Worm (Caenorhabditis elegans) whole organism, L1 larva: Measurements from ENCODE around the gene srx-51.

ENCODE experiments used
- C04F5.9 ChIP-seq: sonication (generic microtip); optimal IDR thresholded peaks from 2 replicates; lab custom pipeline; 2016; ENCODE audit warnings: missing genetic modification characterization, missing compliant biosample characterization
- aha-1 ChIP-seq: fragments of 150-350 bp; optimal IDR thresholded peaks from 2 replicates; lab custom pipeline; 2014; ENCODE audit warnings: missing biosample characterization, missing genetic modification characterization
- ama-1 ChIP-seq: fragments of 150-350 bp; optimal IDR thresholded peaks from 2 replicates; lab custom pipeline; 2014
- ceh-8 ChIP-seq: fragments of 200-800 bp; sonication (Bioruptor generic); optimal IDR thresholded peaks from 2 replicates; lab custom pipeline; 2018; ENCODE audit warnings: mild to moderate bottlenecking, missing genetic modification characterization, moderate library complexity, missing compliant biosample characterization
- ceh-82 ChIP-seq, 3 experiments: fragments of 150-350 bp in 1 of 3; sonication (generic microtip) in 2 of 3; optimal IDR thresholded peaks; 2 replicates each; lab custom pipeline; 2014 to 2017; ENCODE audit warnings: missing biosample characterization in 3 of 3, missing genetic modification characterization in 3 of 3
- dsc-1 ChIP-seq: sonication (generic microtip); optimal IDR thresholded peaks from 2 replicates; lab custom pipeline; 2016; ENCODE audit warnings: mild to moderate bottlenecking, missing genetic modification characterization, missing compliant biosample characterization
- efl-1 ChIP-seq, 4 experiments: fragments of 150-350 bp; optimal IDR thresholded peaks in 3 of 4; peaks in 1 of 4; 1 replicate in 1 of 4; 2 replicates in 3 of 4; lab custom pipeline; 2014; ENCODE audit warnings: missing biosample characterization in 2 of 4, missing genetic modification characterization in 2 of 4, missing genetic modification reagents in 2 of 4
- egl-13 ChIP-seq: sonication (generic microtip); optimal IDR thresholded peaks from 2 replicates; lab custom pipeline; 2016; ENCODE audit warnings: missing genotype, missing genetic modification reagents, missing genetic modification characterization, missing compliant biosample characterization
- elt-2 ChIP-seq: sonication (generic microtip); optimal IDR thresholded peaks from 2 replicates; lab custom pipeline; 2016; ENCODE audit warnings: missing genetic modification characterization, mild to moderate bottlenecking, inconsistent platforms, missing compliant biosample characterization, missing genetic modification reagents
- elt-3 ChIP-seq, 6 experiments: fragments of 150-350 bp in 1 of 6; sonication (generic microtip); optimal IDR thresholded peaks; 2 replicates each; lab custom pipeline; 2017 to 2018; ENCODE audit warnings: missing biosample characterization in 6 of 6, missing genetic modification characterization in 6 of 6, inconsistent platforms in 1 of 6
- fkh-8 ChIP-seq: sonication (generic microtip); optimal IDR thresholded peaks from 2 replicates; lab custom pipeline; 2016; ENCODE audit warnings: mild to moderate bottlenecking, missing genetic modification characterization, missing compliant biosample characterization
- hlh-4 ChIP-seq: sonication (generic microtip); optimal IDR thresholded peaks from 2 replicates; lab custom pipeline; 2016; ENCODE audit warnings: mild to moderate bottlenecking, missing genetic modification characterization, missing compliant biosample characterization
- isw-1 ChIP-seq: fragments of 200-800 bp; sonication (Bioruptor generic); IDR thresholded peaks from 2 replicates; pipeline ENCODE4 v1.3.6; 2022; ENCODE audit warnings: missing genetic modification characterization, missing compliant biosample characterization
- jun-1 ChIP-seq: fragments of 150-350 bp; optimal IDR thresholded peaks from 2 replicates; lab custom pipeline; 2014; ENCODE audit warnings: missing biosample characterization, missing genetic modification reagents, missing genetic modification characterization
- lin-13 ChIP-seq: fragments of 150-350 bp; optimal IDR thresholded peaks from 2 replicates; lab custom pipeline; 2014; ENCODE audit warnings: missing biosample characterization, missing genetic modification reagents, missing genetic modification characterization
- lin-14 ChIP-seq: fragments of 200-800 bp; sonication (Bioruptor generic); optimal IDR thresholded peaks from 2 replicates; lab custom pipeline; 2018; ENCODE audit warnings: mild to moderate bottlenecking, missing genetic modification characterization, moderate library complexity, missing compliant biosample characterization
- lin-15B ChIP-seq: fragments of 150-350 bp; sonication (generic microtip); optimal IDR thresholded peaks from 3 replicates; lab custom pipeline; 2014; ENCODE audit warnings: missing biosample characterization, missing genetic modification characterization
- lir-3 ChIP-seq: sonication (generic microtip); optimal IDR thresholded peaks from 2 replicates; lab custom pipeline; 2016; ENCODE audit warnings: mild to moderate bottlenecking, missing genetic modification characterization, moderate library complexity, missing compliant biosample characterization; ENCODE audit not compliant: poor library complexity
- nhr-12 ChIP-seq: sonication (generic microtip); optimal IDR thresholded peaks from 2 replicates; lab custom pipeline; 2017; ENCODE audit warnings: missing biosample characterization, missing genetic modification characterization
- nhr-20 ChIP-seq: sonication (generic microtip); optimal IDR thresholded peaks from 2 replicates; lab custom pipeline; 2016; ENCODE audit warnings: mild to moderate bottlenecking, missing genetic modification characterization, missing compliant biosample characterization
- nhr-28 ChIP-seq: fragments of 150-350 bp; optimal IDR thresholded peaks from 2 replicates; lab custom pipeline; 2014; ENCODE audit warnings: missing biosample characterization, missing genetic modification characterization
- nhr-71 ChIP-seq: sonication (generic microtip); optimal IDR thresholded peaks from 2 replicates; lab custom pipeline; 2016; ENCODE audit warnings: mild to moderate bottlenecking, missing genetic modification characterization, moderate library complexity, missing compliant biosample characterization
- pag-3 ChIP-seq: sonication (generic microtip); optimal IDR thresholded peaks from 2 replicates; lab custom pipeline; 2017; ENCODE audit warnings: missing genetic modification characterization, mild to moderate bottlenecking, missing compliant biosample characterization, antibody characterized with exemption, borderline replicate concordance; ENCODE audit not compliant: insufficient read depth
- pqm-1 ChIP-seq: sonication (generic microtip); optimal IDR thresholded peaks from 3 replicates; lab custom pipeline; 2017; ENCODE audit warnings: missing biosample characterization, missing genetic modification characterization
- sup-37 ChIP-seq: fragments of 200-800 bp; sonication (Bioruptor generic); optimal IDR thresholded peaks from 2 replicates; lab custom pipeline; 2018; ENCODE audit warnings: mild to moderate bottlenecking, missing genetic modification characterization, missing compliant biosample characterization
- tlp-1 ChIP-seq: fragments of 150-350 bp; optimal IDR thresholded peaks from 2 replicates; lab custom pipeline; 2014; ENCODE audit warnings: missing biosample characterization, missing genetic modification characterization
- unc-130 ChIP-seq: fragments of 150-350 bp; optimal IDR thresholded peaks from 2 replicates; lab custom pipeline; 2017; ENCODE audit warnings: missing biosample characterization, missing genetic modification characterization, inconsistent platforms
- unc-98 ChIP-seq: fragments of 200-800 bp; sonication (Bioruptor generic); IDR thresholded peaks from 2 replicates; pipeline ENCODE4 v1.3.6; 2022; ENCODE audit warnings: missing genetic modification characterization, missing compliant biosample characterization
- ztf-4 ChIP-seq: fragments of 150-350 bp; optimal IDR thresholded peaks from 2 replicates; lab custom pipeline; 2014; ENCODE audit warnings: missing biosample characterization, missing genetic modification characterization

srx-51 gene

DNA sequence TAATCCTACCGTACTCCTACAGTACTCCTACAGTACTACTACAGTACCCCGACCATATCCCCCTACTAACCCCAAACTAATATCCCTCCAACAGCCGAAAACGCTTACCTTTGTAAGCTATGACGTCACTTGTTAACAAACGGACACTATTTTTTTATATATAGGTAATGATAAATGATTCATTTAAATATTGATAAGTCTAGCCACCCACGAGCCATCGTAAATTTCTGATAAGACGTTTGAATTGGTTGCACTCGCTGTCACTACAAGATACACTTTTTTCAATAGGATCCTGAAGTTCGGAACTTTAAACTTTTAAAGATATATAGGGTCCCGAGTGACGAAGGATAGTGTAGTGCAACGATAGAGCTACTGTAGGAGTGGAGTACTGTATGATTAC is 41.0 kb downstream of the srx-51 start, which contains the start of gene nhr-247:
Gene nhr-247, plus strand, starts transcription at position 330 of the 400 bp plus-strand sequence.
- peak; percentile 73 for TF ChIP-seq elt-2

DNA sequence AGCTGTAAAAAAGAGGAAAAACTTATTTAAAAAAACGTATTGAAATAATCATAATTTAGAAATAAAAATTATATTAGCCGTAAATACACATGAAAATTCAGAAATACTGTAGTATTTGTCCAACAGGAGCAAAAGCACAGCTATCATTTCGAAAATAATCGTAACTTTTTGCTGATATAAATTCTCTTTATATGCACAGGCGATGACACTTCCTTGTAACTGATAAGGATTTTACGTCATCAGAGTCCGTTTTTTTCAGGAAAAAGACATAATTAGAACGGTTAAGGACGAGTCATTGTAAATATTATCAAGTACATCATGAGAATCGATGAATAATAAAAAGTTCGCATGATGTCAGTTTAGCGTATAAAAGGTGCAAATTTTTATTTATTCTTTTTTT is 41.7 kb downstream of the srx-51 start:
- TF ChIP-seq elt-2 (peak; percentile 84), pqm-1 (tag; lab: Kevin White, UChicago) (peak; percentile 33), unc-130 (tag; lab: Kevin White, UChicago) (no peak), tlp-1 (tag; lab: Kevin White, UChicago) (no peak), jun-1 (tag; lab: Kevin White, UChicago) (peak; percentile 13), lin-14 (GFP tag; lab: Kevin White, UChicago) (no peak)

DNA sequence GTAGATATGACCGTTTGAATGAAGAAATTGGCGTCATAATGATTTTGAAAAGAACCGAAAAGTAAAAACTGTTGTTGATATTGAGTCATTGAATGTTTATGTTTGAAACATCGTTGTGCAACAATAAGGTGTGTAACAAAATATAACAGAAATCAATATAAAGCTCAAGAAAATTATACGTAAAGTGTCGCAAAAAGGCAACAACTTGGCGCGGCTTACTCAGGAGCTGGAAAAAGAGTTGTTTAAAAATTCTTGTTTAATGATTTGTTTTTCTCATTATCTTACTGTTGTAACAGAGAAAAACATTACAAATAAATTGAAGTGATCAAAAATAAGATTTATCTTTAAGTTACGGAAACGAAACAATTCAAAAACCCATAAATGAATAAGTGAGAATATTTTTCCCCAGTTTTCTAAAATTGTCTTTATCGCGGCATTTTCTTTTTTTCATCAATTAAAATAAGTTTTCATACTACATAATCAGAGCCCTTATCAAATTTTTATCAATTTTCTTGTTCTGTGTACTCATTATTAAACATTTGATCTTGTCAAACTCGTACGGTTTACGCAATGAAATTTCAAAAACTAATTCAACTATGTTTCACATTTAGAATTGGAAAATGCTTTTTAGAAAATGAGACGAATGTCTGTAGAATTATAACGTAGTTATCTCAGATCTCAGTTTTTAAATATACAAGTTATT is 46.2 kb downstream of the srx-51 start, which contains the start of gene ZK1037.6:
Gene ZK1037.6, minus strand, starts transcription at position 51 of the 703 bp plus-strand sequence.
- TF ChIP-seq elt-3 (tag; optimal IDR thresholded peaks at IDR 0.05; lab: Kevin White, UChicago) (no peak), isw-1 (GFP tag; lab: Robert Waterston, UW) (no peak), jun-1 (tag; lab: Kevin White, UChicago) (peak; percentile 27), elt-2 (peak; percentile 90), lin-13 (GFP tag; lab: Kevin White, UChicago) (no peak), ceh-82 (tag; optimal IDR thresholded peaks at IDR 0.05; lab: Kevin White, UChicago) (no peak), nhr-20 (tag; lab: Kevin White, UChicago) (no peak), hlh-4 (tag; lab: Kevin White, UChicago) (no peak)

DNA sequence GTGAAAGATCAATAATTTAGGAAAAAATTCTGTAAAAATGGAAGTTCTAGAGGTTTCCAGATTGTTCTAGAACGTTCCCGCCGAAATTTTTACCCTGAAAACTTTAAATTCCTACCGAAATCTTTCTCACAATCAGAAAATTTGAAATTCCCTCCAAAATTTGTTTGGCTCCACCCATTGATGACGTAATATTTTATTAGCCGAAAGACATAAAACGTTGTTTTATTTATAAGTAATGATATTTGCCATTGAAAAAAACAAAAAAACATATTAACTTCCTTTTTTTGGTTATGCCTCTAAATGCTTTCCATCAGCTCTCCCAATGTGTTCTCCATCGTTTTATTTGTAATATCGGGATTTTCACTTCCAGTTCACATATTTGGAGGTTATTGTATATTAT is 48.6 kb downstream of the srx-51 start, which contains the start of gene srh-295:
Gene srh-295, plus strand, starts transcription at position 301 of the 400 bp plus-strand sequence.
- TF ChIP-seq dsc-1 (tag; lab: Kevin White, UChicago) = no peak
- no peak for TF ChIP-seq unc-130 (tag; lab: Kevin White, UChicago)
- no peak for TF ChIP-seq lin-13 (GFP tag; lab: Kevin White, UChicago)
- no peak for TF ChIP-seq nhr-28
- TF ChIP-seq aha-1 = no peak
- TF ChIP-seq C04F5.9 (tag; lab: Kevin White, UChicago) = no peak
- no peak for TF ChIP-seq lin-15B (tag; lab: Kevin White, UChicago)
- TF ChIP-seq ceh-8 (GFP tag; lab: Kevin White, UChicago) = no peak
- no peak for TF ChIP-seq fkh-8 (tag; lab: Kevin White, UChicago)
- no peak for TF ChIP-seq nhr-12 (tag; lab: Kevin White, UChicago)
- TF ChIP-seq unc-98 (GFP tag; lab: Robert Waterston, UW) = no peak
- no peak for TF ChIP-seq ama-1 (lab: Kevin White, UChicago)
- no peak for TF ChIP-seq pag-3 (tag; lab: Kevin White, UChicago)
- no peak for TF ChIP-seq sup-37 (GFP tag; lab: Kevin White, UChicago)
- no peak for TF ChIP-seq lir-3
- TF ChIP-seq nhr-71 (tag; lab: Kevin White, UChicago) = no peak
- no peak for TF ChIP-seq egl-13 (tag; lab: Kevin White, UChicago)

DNA sequence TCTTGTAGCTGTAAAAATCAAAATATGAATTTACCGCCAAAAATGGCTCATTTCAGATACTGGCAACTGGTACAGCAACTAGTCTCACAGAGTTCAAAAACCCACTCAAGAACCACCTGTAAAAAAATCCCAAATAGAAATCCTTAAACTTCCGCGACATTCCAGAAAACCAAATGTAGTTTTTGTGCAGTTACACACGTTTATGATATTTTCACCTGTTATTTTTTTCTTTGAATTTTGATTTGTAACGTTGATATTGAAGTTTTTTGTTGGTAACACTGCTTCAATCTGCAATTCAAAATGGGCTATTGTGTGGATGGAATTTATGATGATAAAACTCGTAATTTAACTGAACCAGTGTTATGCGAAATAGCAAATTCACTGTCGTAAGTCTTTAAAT is 51.2 kb downstream of the srx-51 start, which contains the start of gene srw-113:
Gene srw-113, plus strand, starts transcription at position 301 of the 400 bp plus-strand sequence.
- TF ChIP-seq ztf-4 (tag; lab: Kevin White, UChicago) (no peak), efl-1 (optimal IDR thresholded peaks at IDR 0.05; lab: Kevin White, UChicago) (no peak), efl-1 (GFP tag; optimal IDR thresholded peaks at IDR 0.05 in 1 of 2; lab: Kevin White, UChicago) (peak in 1 of 2 experiments; percentile 13)
